Worm (Caenorhabditis elegans): ENCODE results near the gene C49F8.1.
A peak's percentile ranks its signal among the peaks of the same experiment; 100 is the strongest.

C49F8.1 gene

DNA sequence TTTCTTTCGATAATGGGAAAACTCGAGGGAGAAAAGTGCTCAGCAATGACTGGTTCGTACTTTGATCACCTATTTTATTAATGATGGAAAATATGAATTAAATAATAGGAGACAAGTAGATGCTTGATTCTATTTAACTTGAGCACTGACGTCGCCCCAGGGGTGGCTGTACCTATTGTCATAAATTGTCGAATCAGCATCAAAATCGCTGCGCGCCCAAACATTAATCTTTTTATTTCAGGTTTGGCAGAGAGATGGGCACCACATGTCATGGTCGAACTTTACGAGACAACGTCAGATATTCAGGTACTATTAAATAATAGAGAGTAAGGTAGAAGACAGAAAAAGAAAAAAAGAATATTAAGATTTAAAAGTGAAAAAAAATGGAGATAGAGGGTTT lies 40.5 kb downstream of the C49F8.1 start:
- TF ChIP-seq nhr-2 (tag; optimal IDR thresholded peaks at IDR 0.05): no peak
- no peak for TF ChIP-seq ceh-43 (GFP tag; optimal IDR thresholded peaks at IDR 0.05)
- no peak for TF ChIP-seq M03D4.4 (tag; optimal IDR thresholded peaks at IDR 0.05)
- no peak for TF ChIP-seq drap-1 (GFP tag; optimal IDR thresholded peaks at IDR 0.05)
- TF ChIP-seq pha-4 (tag; optimal IDR thresholded peaks at IDR 0.05): no peak
- no peak for TF ChIP-seq nhr-237 (tag; optimal IDR thresholded peaks at IDR 0.05)
- TF ChIP-seq elt-3 (tag; optimal IDR thresholded peaks at IDR 0.05): no peak
- no peak for TF ChIP-seq unc-62 (GFP tag; optimal IDR thresholded peaks at IDR 0.05)
- TF ChIP-seq zip-8 (tag; optimal IDR thresholded peaks at IDR 0.05): no peak
- no peak for TF ChIP-seq hlh-1 (tag; optimal IDR thresholded peaks at IDR 0.05)
- TF ChIP-seq lin-32 (GFP tag; optimal IDR thresholded peaks at IDR 0.05): no peak
- TF ChIP-seq tbx-8 (GFP tag; optimal IDR thresholded peaks at IDR 0.05): no peak
- no peak for TF ChIP-seq unc-120 (tag; optimal IDR thresholded peaks at IDR 0.05; ENCODE audit: poor library complexity, severe bottlenecking)
- no peak for TF ChIP-seq unc-39 (tag; optimal IDR thresholded peaks at IDR 0.05)
- TF ChIP-seq lin-13 (tag; optimal IDR thresholded peaks at IDR 0.05): no peak
- TF ChIP-seq sptf-1 (tag; optimal IDR thresholded peaks at IDR 0.05): no peak

DNA sequence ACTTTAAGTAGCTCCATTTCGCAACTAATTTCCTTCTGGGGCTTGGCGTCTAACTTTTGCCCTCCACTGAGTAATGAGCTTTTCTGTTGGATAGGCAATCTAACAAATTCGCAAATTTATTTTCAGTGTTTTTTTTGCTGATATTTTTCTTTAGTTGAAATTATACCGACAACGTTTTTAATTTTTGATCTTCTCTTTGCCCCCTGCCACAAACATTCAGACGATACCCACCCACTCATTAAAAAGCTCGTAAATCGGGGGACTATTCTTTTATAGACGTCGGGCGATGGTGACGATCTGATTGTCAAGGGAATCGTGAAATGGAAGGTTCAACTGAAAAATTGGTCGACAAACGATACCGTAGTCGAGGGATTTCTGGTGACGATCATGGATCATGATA lies 41.1 kb downstream of the C49F8.1 start:
- no peak for TF ChIP-seq flh-1 (GFP tag; optimal IDR thresholded peaks at IDR 0.05)
- TF ChIP-seq lin-13 (tag; optimal IDR thresholded peaks at IDR 0.05): no peak
- TF ChIP-seq M03D4.4 (tag; optimal IDR thresholded peaks at IDR 0.05): no peak
- no peak for TF ChIP-seq elt-3 (tag; optimal IDR thresholded peaks at IDR 0.05)
- TF ChIP-seq cnd-1 (tag; optimal IDR thresholded peaks at IDR 0.05): no peak
- no peak for TF ChIP-seq pha-4 (tag; optimal IDR thresholded peaks at IDR 0.05)
- TF ChIP-seq ham-2 (GFP tag; optimal IDR thresholded peaks at IDR 0.05): no peak
- no peak for TF ChIP-seq ztf-11 (tag; optimal IDR thresholded peaks at IDR 0.05)
- no peak for TF ChIP-seq unc-39 (tag; optimal IDR thresholded peaks at IDR 0.05)
- no peak for TF ChIP-seq lin-32 (GFP tag; optimal IDR thresholded peaks at IDR 0.05)
- no peak for TF ChIP-seq tbx-8 (GFP tag; optimal IDR thresholded peaks at IDR 0.05)
- TF ChIP-seq sem-2 (GFP tag; optimal IDR thresholded peaks at IDR 0.05): no peak
- TF ChIP-seq snpc-4 (tag; optimal IDR thresholded peaks at IDR 0.05): no peak
- TF ChIP-seq nhr-76 (tag; optimal IDR thresholded peaks at IDR 0.05): no peak
- no peak for TF ChIP-seq mls-2 (tag; optimal IDR thresholded peaks at IDR 0.05)
- TF ChIP-seq hlh-1 (tag; optimal IDR thresholded peaks at IDR 0.05): no peak
- no peak for TF ChIP-seq nhr-237 (tag; optimal IDR thresholded peaks at IDR 0.05)
- TF ChIP-seq sptf-1 (tag; optimal IDR thresholded peaks at IDR 0.05): no peak

DNA sequence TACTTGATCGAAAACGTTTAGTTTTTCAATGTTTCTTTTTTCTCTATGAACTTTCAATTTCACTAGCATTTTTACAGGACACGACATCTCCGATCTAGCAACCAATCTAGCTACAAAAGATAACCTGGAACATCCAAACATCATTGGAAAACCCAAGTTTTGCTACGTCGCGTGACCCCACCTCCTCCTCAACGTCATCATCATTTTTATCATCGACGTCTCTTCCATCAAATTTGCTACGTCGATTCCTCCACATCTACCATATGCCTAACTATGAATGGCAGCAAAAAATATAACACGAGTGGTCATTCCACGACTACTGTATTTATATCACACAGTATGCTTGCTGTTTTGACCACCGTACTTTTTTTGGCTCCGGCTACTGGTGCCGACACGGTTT lies 41.9 kb downstream of the C49F8.1 start, which contains the start of gene F46G10.2:
Gene F46G10.2 (plus strand): TSS at position 78 of the 400 bp plus-strand sequence.
- TF ChIP-seq unc-120 (tag; optimal IDR thresholded peaks at IDR 0.05; ENCODE audit: poor library complexity, severe bottlenecking) (no peak), sptf-1 (tag; optimal IDR thresholded peaks at IDR 0.05) (no peak), ces-1 (GFP tag; optimal IDR thresholded peaks at IDR 0.05) (no peak), flh-1 (GFP tag; optimal IDR thresholded peaks at IDR 0.05) (no peak), ztf-11 (tag; optimal IDR thresholded peaks at IDR 0.05) (no peak), nhr-28 (tag; optimal IDR thresholded peaks at IDR 0.05) (no peak), ceh-43 (GFP tag; optimal IDR thresholded peaks at IDR 0.05) (no peak), unc-39 (tag; optimal IDR thresholded peaks at IDR 0.05) (no peak), snpc-4 (tag; optimal IDR thresholded peaks at IDR 0.05) (no peak), mep-1 (tag; optimal IDR thresholded peaks at IDR 0.05) (no peak), drap-1 (GFP tag; optimal IDR thresholded peaks at IDR 0.05) (no peak), elt-1 (tag; optimal IDR thresholded peaks at IDR 0.05; ENCODE audit: borderline replicate concordance, insufficient read depth) (no peak)

DNA sequence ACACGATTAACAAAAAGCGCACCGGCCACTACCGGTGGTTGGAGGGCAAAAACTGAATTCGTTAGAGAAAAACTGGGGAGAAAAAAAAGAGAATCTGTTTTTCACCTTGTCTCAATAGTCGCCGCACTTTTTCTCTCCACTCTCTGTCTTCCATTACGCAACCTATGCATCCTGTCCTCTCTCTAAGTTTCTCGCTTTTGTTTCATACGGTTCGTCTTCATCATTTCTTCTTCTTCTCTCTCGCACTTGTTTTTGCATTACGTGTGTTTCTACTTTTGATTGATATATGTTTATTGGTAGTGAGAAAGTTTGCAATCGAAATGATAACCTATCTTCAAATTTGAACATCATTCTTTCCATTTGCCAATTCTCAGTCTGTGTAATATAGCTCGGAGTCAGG lies 44.2 kb downstream of the C49F8.1 start:
- peak; percentile 27 for TF ChIP-seq unc-62 (GFP tag; optimal IDR thresholded peaks at IDR 0.05)
- no peak for TF ChIP-seq flh-1 (GFP tag; optimal IDR thresholded peaks at IDR 0.05)
- no peak for TF ChIP-seq lin-32 (GFP tag; optimal IDR thresholded peaks at IDR 0.05)
- no peak for TF ChIP-seq sptf-1 (tag; optimal IDR thresholded peaks at IDR 0.05)
- TF ChIP-seq nhr-12 (tag; optimal IDR thresholded peaks at IDR 0.05): no peak
- TF ChIP-seq M03D4.4 (tag; optimal IDR thresholded peaks at IDR 0.05): no peak
- TF ChIP-seq sem-2 (GFP tag; optimal IDR thresholded peaks at IDR 0.05): no peak
- no peak for TF ChIP-seq ztf-11 (tag; optimal IDR thresholded peaks at IDR 0.05)
- no peak for TF ChIP-seq lsy-2 (tag; optimal IDR thresholded peaks at IDR 0.05)
- no peak for TF ChIP-seq ces-1 (GFP tag; optimal IDR thresholded peaks at IDR 0.05)
- peak; percentile 2 for TF ChIP-seq zip-8 (tag; optimal IDR thresholded peaks at IDR 0.05)
- TF ChIP-seq tbx-8 (GFP tag; optimal IDR thresholded peaks at IDR 0.05): no peak
- no peak for TF ChIP-seq blmp-1 (tag; optimal IDR thresholded peaks at IDR 0.05)
- TF ChIP-seq mls-2 (tag; optimal IDR thresholded peaks at IDR 0.05): no peak
- no peak for TF ChIP-seq elt-3 (tag; optimal IDR thresholded peaks at IDR 0.05)
- no peak for TF ChIP-seq unc-120 (tag; optimal IDR thresholded peaks at IDR 0.05; ENCODE audit: poor library complexity, severe bottlenecking)
